Worm (Caenorhabditis elegans): Measurements from ENCODE around the gene col-87.

The col-87 gene

DNA sequence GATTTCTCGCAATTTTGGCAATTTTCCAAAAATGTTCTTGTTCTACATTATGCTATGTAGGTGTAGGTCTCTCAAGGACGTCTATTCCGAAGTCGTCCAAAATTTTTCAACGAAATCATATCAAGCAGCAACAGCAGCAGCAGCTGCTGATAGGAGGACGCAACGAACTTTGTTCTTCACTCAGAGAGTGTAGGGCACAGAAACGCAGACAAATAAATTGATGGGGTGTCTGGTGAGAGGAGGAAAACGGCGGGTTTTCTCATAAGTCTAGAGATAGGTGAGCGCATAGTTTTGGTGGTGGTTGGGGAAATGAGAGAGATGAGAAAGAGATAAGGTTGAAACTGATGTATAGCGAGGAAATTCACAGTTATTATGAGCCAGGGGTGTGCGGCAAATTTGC is 45.4 kb downstream of the col-87 start (continued):
- TF ChIP-seq nhr-102 (tag; optimal IDR thresholded peaks at IDR 0.05) (no peak), dpl-1 (GFP tag; optimal IDR thresholded peaks at IDR 0.05) (peak; percentile 26), ctbp-1 (GFP tag; IDR thresholded peaks at IDR 0.05) (no peak), ceh-28 (tag; optimal IDR thresholded peaks at IDR 0.05) (no peak), mxl-3 (GFP tag; optimal IDR thresholded peaks at IDR 0.05) (peak; percentile 83), lin-15B (tag; optimal IDR thresholded peaks at IDR 0.05) (no peak), aha-1 (tag) (peak; percentile 94), zip-2 (tag; optimal IDR thresholded peaks at IDR 0.05) (no peak), jun-1 (tag; optimal IDR thresholded peaks at IDR 0.05) (no peak), nhr-25 (tag; optimal IDR thresholded peaks at IDR 0.05; ENCODE audit: borderline replicate concordance, insufficient read depth) (no peak), spr-3 (GFP tag; optimal IDR thresholded peaks at IDR 0.05) (no peak), tag-97 (GFP tag; IDR thresholded peaks at IDR 0.05) (no peak), duxl-1 (tag; optimal IDR thresholded peaks at IDR 0.05; ENCODE audit: poor library complexity) (no peak), mep-1 (tag; optimal IDR thresholded peaks at IDR 0.05) (peak; percentile 12)

ce11 chrII:14046491-14046890 is 48.0 kb downstream of the col-87 start:
- TF ChIP-seq Y48G9A.11 (GFP tag; IDR thresholded peaks at IDR 0.05): no peak
- no peak for TF ChIP-seq cey-2 (tag; optimal IDR thresholded peaks at IDR 0.05; ENCODE audit: borderline replicate concordance, insufficient read depth)
- no peak for TF ChIP-seq lir-3 (tag; optimal IDR thresholded peaks at IDR 0.05)
- no peak for TF ChIP-seq hlh-30 (tag; optimal IDR thresholded peaks at IDR 0.05; ENCODE audit: insufficient read depth)
- TF ChIP-seq nhr-25 (tag; optimal IDR thresholded peaks at IDR 0.05; ENCODE audit: borderline replicate concordance, insufficient read depth): no peak
- no peak for TF ChIP-seq Y5F2A.4 (GFP tag; optimal IDR thresholded peaks at IDR 0.05)
- TF ChIP-seq daf-16 (GFP tag; optimal IDR thresholded peaks at IDR 0.05): peak in 1 of 2 experiments; percentile 28
- TF ChIP-seq daf-16 (tag; optimal IDR thresholded peaks at IDR 0.05): no peak
- no peak for TF ChIP-seq zip-2 (tag; optimal IDR thresholded peaks at IDR 0.05)
- no peak for TF ChIP-seq zip-11 (GFP tag; IDR thresholded peaks at IDR 0.05)
- TF ChIP-seq nhr-28 (tag; optimal IDR thresholded peaks at IDR 0.05): peak; percentile 22
- TF ChIP-seq egl-27 (tag; optimal IDR thresholded peaks at IDR 0.05): no peak
- no peak for TF ChIP-seq nhr-76 (tag; optimal IDR thresholded peaks at IDR 0.05)
- no peak for TF ChIP-seq ama-1 (optimal IDR thresholded peaks at IDR 0.05)
- TF ChIP-seq arid-1 (GFP tag; conservative IDR thresholded peaks at IDR 0.05): no peak
- peak; percentile 63; the same call in 1 of the 2 replicates for TF ChIP-seq D1046.2 (GFP tag; IDR thresholded peaks at IDR 0.05)
- TF ChIP-seq dpl-1 (GFP tag; optimal IDR thresholded peaks at IDR 0.05): no peak
- no peak for TF ChIP-seq zfp-2 (tag; optimal IDR thresholded peaks at IDR 0.05)
- TF ChIP-seq mxl-3 (GFP tag; optimal IDR thresholded peaks at IDR 0.05): no peak
- TF ChIP-seq zag-1 (tag; optimal IDR thresholded peaks at IDR 0.05): no peak
- 0 out of 2 replicates have a peak, but pooled peaks have one; percentile 21 for TF ChIP-seq nhr-42 (GFP tag; IDR thresholded peaks at IDR 0.05)

- TF ChIP-seq nhr-42 (GFP tag; IDR thresholded peaks at IDR 0.05) (no peak), aha-1 (tag) (peak; percentile 50), daf-8 (GFP tag; IDR thresholded peaks at IDR 0.05) (no peak)
These were observed 48.5 kb downstream of the col-87 start for ce11 chrII:14045934-14046470.

- TF ChIP-seq daf-16 (GFP tag; optimal IDR thresholded peaks at IDR 0.05) (no peak), daf-16 (tag; optimal IDR thresholded peaks at IDR 0.05) (peak; percentile 71), fkh-10 (GFP tag; optimal IDR thresholded peaks at IDR 0.05) (no peak), hlh-30 (tag; optimal IDR thresholded peaks at IDR 0.05; ENCODE audit: insufficient read depth) (peak; percentile 30), dmd-6 (GFP tag; IDR thresholded peaks at IDR 0.05) (peak; percentile 30), dve-1 (tag; optimal IDR thresholded peaks at IDR 0.05; ENCODE audit: insufficient read depth) (peak; percentile 30), egl-43 (GFP tag; IDR thresholded peaks at IDR 0.05) (no peak), nhr-42 (GFP tag; IDR thresholded peaks at IDR 0.05) (0 out of 2 replicates have a peak, but pooled peaks have one; percentile 14), mdl-1 (tag; optimal IDR thresholded peaks at IDR 0.05) (peak in 1 of 2 experiments; percentile 23), cey-2 (tag; optimal IDR thresholded peaks at IDR 0.05; ENCODE audit: borderline replicate concordance, insufficient read depth) (no peak), hlh-11 (tag; optimal IDR thresholded peaks at IDR 0.05) (peak; percentile 36)
These were observed 49.3 kb downstream of the col-87 start for ce11 chrII:14045235-14045634.

Measured in whole organism, L4 larva.